Worm (Caenorhabditis elegans) whole organism, mixed stage, embryonic: Measurements from ENCODE around the gene str-85.

Source experiments
- M03D4.4 ChIP-seq: sonication (generic microtip); optimal IDR thresholded peaks from 2 replicates; lab custom pipeline; 2017; ENCODE audit warnings: mild to moderate bottlenecking, missing genetic modification characterization, missing compliant biosample characterization
- bed-3 ChIP-seq: fragments of 200-800 bp; sonication (Bioruptor generic); optimal IDR thresholded peaks from 3 replicates; lab custom pipeline; 2018; ENCODE audit warnings: mild to moderate bottlenecking, missing genetic modification characterization, moderate library complexity, missing compliant biosample characterization
- blmp-1 ChIP-seq: fragments of 150-350 bp; optimal IDR thresholded peaks from 2 replicates; lab custom pipeline; 2014; ENCODE audit warnings: missing biosample characterization, missing genetic modification characterization
- ceh-39 ChIP-seq: fragments of 150-350 bp; optimal IDR thresholded peaks from 2 replicates; lab custom pipeline; 2014; ENCODE audit warnings: missing biosample characterization, missing genetic modification characterization
- ceh-43 ChIP-seq: fragments of 200-800 bp; sonication (Bioruptor generic); optimal IDR thresholded peaks from 2 replicates; lab custom pipeline; 2018; ENCODE audit warnings: mild to moderate bottlenecking, missing genetic modification characterization, moderate library complexity, missing compliant biosample characterization
- ceh-83 ChIP-seq: fragments of 200-800 bp; sonication (Bioruptor generic); optimal IDR thresholded peaks from 2 replicates; lab custom pipeline; 2018; ENCODE audit warnings: mild to moderate bottlenecking, missing genetic modification characterization, missing compliant biosample characterization
- drap-1 ChIP-seq: fragments of 200-800 bp; sonication (Bioruptor generic); optimal IDR thresholded peaks from 3 replicates; lab custom pipeline; 2018; ENCODE audit warnings: mild to moderate bottlenecking, missing genetic modification characterization, missing compliant biosample characterization
- elt-1 ChIP-seq: sonication (generic microtip); optimal IDR thresholded peaks from 2 replicates; lab custom pipeline; 2017; ENCODE audit warnings: missing genetic modification characterization, mild to moderate bottlenecking, missing compliant biosample characterization, antibody characterized with exemption, moderate library complexity, borderline replicate concordance; ENCODE audit not compliant: insufficient read depth
- elt-3 ChIP-seq: fragments of 150-350 bp; optimal IDR thresholded peaks from 2 replicates; lab custom pipeline; 2014; ENCODE audit warnings: missing biosample characterization, missing genetic modification characterization
- flh-1 ChIP-seq: fragments of 200-800 bp; sonication (Bioruptor generic); optimal IDR thresholded peaks from 2 replicates; lab custom pipeline; 2018; ENCODE audit warnings: mild to moderate bottlenecking, missing genetic modification characterization, moderate library complexity, missing compliant biosample characterization
- ham-2 ChIP-seq: fragments of 200-800 bp; sonication (Bioruptor generic); optimal IDR thresholded peaks from 2 replicates; lab custom pipeline; 2018; ENCODE audit warnings: mild to moderate bottlenecking, missing genetic modification characterization, missing compliant biosample characterization
- hlh-1 ChIP-seq: fragments of 150-350 bp; optimal IDR thresholded peaks from 2 replicates; lab custom pipeline; 2014; ENCODE audit warnings: missing biosample characterization, missing genetic modification reagents, missing genetic modification characterization
- lin-13 ChIP-seq: fragments of 150-350 bp; optimal IDR thresholded peaks from 2 replicates; lab custom pipeline; 2014; ENCODE audit warnings: missing biosample characterization, missing genetic modification characterization
- lin-32 ChIP-seq: fragments of 200-800 bp; sonication (Bioruptor generic); optimal IDR thresholded peaks from 2 replicates; lab custom pipeline; 2018; ENCODE audit warnings: mild to moderate bottlenecking, missing genetic modification characterization, missing compliant biosample characterization
- mab-5 ChIP-seq: fragments of 150-350 bp; optimal IDR thresholded peaks from 2 replicates; lab custom pipeline; 2014; ENCODE audit warnings: missing biosample characterization, missing genetic modification characterization
- mep-1 ChIP-seq: fragments of 150-350 bp; optimal IDR thresholded peaks from 2 replicates; lab custom pipeline; 2017; ENCODE audit warnings: missing biosample characterization, missing genetic modification reagents, missing genetic modification characterization, inconsistent platforms
- mls-2 ChIP-seq: sonication (generic microtip); optimal IDR thresholded peaks from 2 replicates; lab custom pipeline; 2016; ENCODE audit warnings: mild to moderate bottlenecking, missing genetic modification characterization, moderate library complexity, missing compliant biosample characterization
- nhr-12 ChIP-seq: fragments of 150-350 bp; optimal IDR thresholded peaks from 2 replicates; lab custom pipeline; 2014; ENCODE audit warnings: missing biosample characterization, missing genetic modification characterization
- nhr-2 ChIP-seq: fragments of 150-350 bp; optimal IDR thresholded peaks from 2 replicates; lab custom pipeline; 2014; ENCODE audit warnings: missing biosample characterization, missing genetic modification characterization
- nhr-237 ChIP-seq: fragments of 150-350 bp; optimal IDR thresholded peaks from 2 replicates; lab custom pipeline; 2014; ENCODE audit warnings: missing biosample characterization, missing genetic modification characterization
- nhr-28 ChIP-seq: fragments of 150-350 bp; optimal IDR thresholded peaks from 2 replicates; lab custom pipeline; 2014; ENCODE audit warnings: missing biosample characterization, missing genetic modification characterization
- nhr-76 ChIP-seq: sonication (generic microtip); optimal IDR thresholded peaks from 2 replicates; lab custom pipeline; 2017; ENCODE audit warnings: missing biosample characterization, missing genetic modification characterization
- pha-4 ChIP-seq: fragments of 150-350 bp; optimal IDR thresholded peaks from 2 replicates; lab custom pipeline; 2018; ENCODE audit warnings: missing biosample characterization, missing genetic modification reagents, missing genetic modification characterization
- sem-2 ChIP-seq: fragments of 200-800 bp; sonication (Bioruptor generic); optimal IDR thresholded peaks from 2 replicates; lab custom pipeline; 2018; ENCODE audit warnings: mild to moderate bottlenecking, missing genetic modification characterization, missing compliant biosample characterization
- snpc-4 ChIP-seq: fragments of 150-350 bp; optimal IDR thresholded peaks from 2 replicates; lab custom pipeline; 2014; ENCODE audit warnings: missing biosample characterization, missing genetic modification characterization
- sptf-1 ChIP-seq: sonication (generic microtip); optimal IDR thresholded peaks from 2 replicates; lab custom pipeline; 2017; ENCODE audit warnings: mild to moderate bottlenecking, missing genetic modification characterization, moderate library complexity, missing compliant biosample characterization
- tbx-8 ChIP-seq: fragments of 200-800 bp; sonication (Bioruptor generic); optimal IDR thresholded peaks from 2 replicates; lab custom pipeline; 2018; ENCODE audit warnings: mild to moderate bottlenecking, missing genetic modification characterization, moderate library complexity, missing compliant biosample characterization
- unc-120 ChIP-seq: sonication (generic microtip); optimal IDR thresholded peaks from 2 replicates; lab custom pipeline; 2017; ENCODE audit warnings: missing genetic modification characterization, missing compliant biosample characterization; ENCODE audit not compliant: poor library complexity, severe bottlenecking
- unc-39 ChIP-seq: fragments of 150-350 bp; optimal IDR thresholded peaks from 2 replicates; lab custom pipeline; 2014; ENCODE audit warnings: missing biosample characterization, missing genetic modification characterization
- unc-62 ChIP-seq: fragments of 150-350 bp; optimal IDR thresholded peaks from 2 replicates; lab custom pipeline; 2014; ENCODE audit warnings: missing biosample characterization, missing genetic modification reagents, missing genetic modification characterization
- zip-8 ChIP-seq: fragments of 150-350 bp; optimal IDR thresholded peaks from 2 replicates; lab custom pipeline; 2014; ENCODE audit warnings: missing biosample characterization, missing genetic modification characterization
- ztf-11 ChIP-seq: fragments of 150-350 bp; optimal IDR thresholded peaks from 2 replicates; lab custom pipeline; 2014; ENCODE audit warnings: missing biosample characterization, missing genetic modification characterization

Gene str-85

ce11 chrV:8944481-8944880 lies 41.2 kb downstream of the str-85 start:
- no peak for TF ChIP-seq ceh-83
- no peak for TF ChIP-seq sem-2 (GFP tag; lab: Kevin White, UChicago)
- TF ChIP-seq sptf-1 (tag; lab: Kevin White, UChicago): no peak
- TF ChIP-seq mls-2 (tag; lab: Kevin White, UChicago): no peak
- TF ChIP-seq unc-62 (GFP tag; lab: Kevin White, UChicago): no peak
- TF ChIP-seq drap-1 (GFP tag; lab: Kevin White, UChicago): no peak
- TF ChIP-seq elt-3 (tag; lab: Kevin White, UChicago): no peak
- TF ChIP-seq ceh-39: no peak
- no peak for TF ChIP-seq tbx-8 (GFP tag; lab: Kevin White, UChicago)
- no peak for TF ChIP-seq nhr-237
- no peak for TF ChIP-seq zip-8
- no peak for TF ChIP-seq nhr-28

DNA sequence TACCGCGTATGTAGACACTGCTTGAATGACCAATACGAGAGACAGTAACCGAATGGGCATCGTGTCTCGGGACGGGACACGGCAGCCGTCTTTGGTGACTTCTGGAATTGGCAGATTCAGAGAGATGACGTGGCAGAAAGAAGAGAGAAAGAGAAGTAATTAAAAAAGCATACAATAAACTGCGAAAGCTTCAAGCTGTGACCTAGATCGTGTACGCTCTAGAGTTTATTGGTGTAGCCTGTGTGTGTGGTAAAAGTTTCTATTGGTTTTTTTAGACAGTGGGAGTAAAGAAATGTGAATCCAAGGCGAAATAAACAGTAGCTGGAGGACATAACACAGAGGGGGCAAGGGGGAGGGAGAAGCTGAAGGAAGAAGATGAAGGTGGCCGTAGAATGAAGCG lies 41.7 kb downstream of the str-85 start, which contains the start of gene T19A5.3:
T19A5.3 (minus strand) TSS at position 101 of the 400 bp plus-strand sequence.
- TF ChIP-seq flh-1: no peak
- TF ChIP-seq hlh-1 (tag; lab: Kevin White, UChicago): no peak
- TF ChIP-seq ceh-83: no peak
- no peak for TF ChIP-seq nhr-237
- TF ChIP-seq lin-32 (GFP tag; lab: Kevin White, UChicago): no peak
- TF ChIP-seq unc-120 (tag; lab: Kevin White, UChicago): no peak
- TF ChIP-seq nhr-76 (tag; lab: Kevin White, UChicago): no peak
- TF ChIP-seq ztf-11: no peak
- TF ChIP-seq pha-4 (tag; lab: Kevin White, UChicago): no peak
- TF ChIP-seq sem-2 (GFP tag; lab: Kevin White, UChicago): no peak
- TF ChIP-seq mls-2 (tag; lab: Kevin White, UChicago): no peak
- TF ChIP-seq snpc-4 (tag; lab: Kevin White, UChicago): no peak
- TF ChIP-seq lin-13 (tag; lab: Kevin White, UChicago): no peak
- no peak for TF ChIP-seq nhr-2 (tag; lab: Kevin White, UChicago)
- no peak for TF ChIP-seq nhr-12 (tag; lab: Kevin White, UChicago)
- TF ChIP-seq elt-3 (tag; lab: Kevin White, UChicago): no peak
- no peak for TF ChIP-seq sptf-1 (tag; lab: Kevin White, UChicago)
- no peak for TF ChIP-seq ceh-43 (GFP tag; lab: Kevin White, UChicago)

- peak; percentile 75 for TF ChIP-seq blmp-1
- no peak for TF ChIP-seq lin-32 (GFP tag; lab: Kevin White, UChicago)
- no peak for TF ChIP-seq pha-4 (tag; lab: Kevin White, UChicago)
- peak; percentile 11 for TF ChIP-seq ham-2 (GFP tag; lab: Kevin White, UChicago)
- TF ChIP-seq zip-8: peak; percentile 55
These were observed 43.1 kb downstream of the str-85 start for ce11 chrV:8942437-8942978.

DNA sequence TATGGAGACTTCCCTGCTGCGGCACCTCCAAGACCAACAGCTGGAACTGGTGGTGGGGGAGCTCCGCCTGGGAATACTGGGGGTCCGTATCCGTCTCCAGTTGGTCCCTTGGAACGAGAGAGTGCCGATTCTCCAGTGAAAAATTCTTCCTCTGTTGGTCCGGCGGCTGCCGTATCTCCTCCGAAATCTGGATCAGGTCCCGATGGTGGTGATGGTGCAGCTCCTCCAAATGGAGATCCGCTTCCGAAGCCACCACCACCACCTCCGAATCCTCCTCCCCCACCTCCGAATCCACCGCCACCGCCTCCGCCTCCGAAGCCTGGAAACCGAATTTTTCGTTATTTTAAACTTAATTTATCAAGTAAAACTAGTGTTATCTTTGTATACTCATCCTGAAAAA lies 45.2 kb downstream of the str-85 start:
- TF ChIP-seq nhr-237 (no peak), hlh-1 (tag; lab: Kevin White, UChicago) (no peak)

ce11 chrV:8939424-8940065 lies 46.1 kb downstream of the str-85 start:
- no peak for TF ChIP-seq zip-8
- no peak for TF ChIP-seq ham-2 (GFP tag; lab: Kevin White, UChicago)
- TF ChIP-seq M03D4.4 (tag; lab: Kevin White, UChicago): no peak
- TF ChIP-seq nhr-12 (tag; lab: Kevin White, UChicago): no peak
- TF ChIP-seq mep-1 (tag; lab: Kevin White, UChicago): no peak
- TF ChIP-seq hlh-1 (tag; lab: Kevin White, UChicago): no peak
- no peak for TF ChIP-seq lin-32 (GFP tag; lab: Kevin White, UChicago)
- TF ChIP-seq elt-1 (tag; lab: Kevin White, UChicago): no peak
- TF ChIP-seq nhr-2 (tag; lab: Kevin White, UChicago): no peak
- no peak for TF ChIP-seq unc-39
- TF ChIP-seq elt-3 (tag; lab: Kevin White, UChicago): no peak
- TF ChIP-seq unc-120 (tag; lab: Kevin White, UChicago): no peak
- no peak for TF ChIP-seq bed-3 (GFP tag; lab: Kevin White, UChicago)
- no peak for TF ChIP-seq sptf-1 (tag; lab: Kevin White, UChicago)
- TF ChIP-seq ztf-11: no peak
- no peak for TF ChIP-seq mab-5 (tag; lab: Kevin White, UChicago)
- TF ChIP-seq mls-2 (tag; lab: Kevin White, UChicago): no peak
